Worm (Caenorhabditis elegans) whole organism, L3 larva: Measurements from ENCODE around the gene srd-45.

Source experiments
- ceh-28 ChIP-seq: fragments of 150-350 bp; optimal IDR thresholded peaks from 2 replicates; lab custom pipeline; 2014; ENCODE audit warnings: missing biosample characterization, missing genetic modification reagents, missing genetic modification characterization
- ceh-9 ChIP-seq: sonication (generic microtip); optimal IDR thresholded peaks from 2 replicates; lab custom pipeline; 2018; ENCODE audit warnings: missing biosample characterization, missing genetic modification characterization
- egl-27 ChIP-seq: sonication (generic microtip); optimal IDR thresholded peaks from 4 replicates; lab custom pipeline; 2017; ENCODE audit warnings: missing biosample characterization, missing genetic modification reagents, missing genetic modification characterization
- egl-5 ChIP-seq: fragments of 150-350 bp; optimal IDR thresholded peaks from 2 replicates; lab custom pipeline; 2017; ENCODE audit warnings: missing biosample characterization, missing genetic modification reagents, missing genetic modification characterization, inconsistent platforms
- elt-1 ChIP-seq: fragments of 150-350 bp; optimal IDR thresholded peaks from 2 replicates; lab custom pipeline; 2014; ENCODE audit warnings: missing biosample characterization, missing genetic modification characterization
- elt-2 ChIP-seq: sonication (generic microtip); optimal IDR thresholded peaks from 2 replicates; lab custom pipeline; 2016; ENCODE audit warnings: missing genetic modification reagents, mild to moderate bottlenecking, missing genetic modification characterization, missing compliant biosample characterization
- elt-3 ChIP-seq, 3 experiments: fragments of 150-350 bp in 1 of 3; sonication (generic microtip) in 2 of 3; optimal IDR thresholded peaks; 2 replicates in 2 of 3; 4 replicates in 1 of 3; lab custom pipeline; 2014 to 2017; ENCODE audit warnings: missing biosample characterization in 3 of 3, missing genetic modification characterization in 3 of 3
- eor-1 ChIP-seq, 2 experiments: fragments of 150-350 bp; optimal IDR thresholded peaks; 2 replicates each; lab custom pipeline; 2014 to 2018; ENCODE audit warnings: missing biosample characterization in 2 of 2, missing genetic modification characterization in 2 of 2
- fos-1 ChIP-seq: fragments of 150-350 bp; optimal IDR thresholded peaks from 2 replicates; lab custom pipeline; 2014; ENCODE audit warnings: missing biosample characterization, missing genetic modification characterization
- hmg-11 ChIP-seq: sonication (generic microtip); optimal IDR thresholded peaks from 2 replicates; lab custom pipeline; 2016; ENCODE audit warnings: missing genetic modification characterization, missing compliant biosample characterization
- jun-1 ChIP-seq: fragments of 150-350 bp; optimal IDR thresholded peaks from 2 replicates; lab custom pipeline; 2014; ENCODE audit warnings: missing biosample characterization, missing genetic modification reagents, missing genetic modification characterization
- lin-15B ChIP-seq: fragments of 150-350 bp; optimal IDR thresholded peaks from 2 replicates; lab custom pipeline; 2014; ENCODE audit warnings: missing biosample characterization, missing genetic modification characterization
- lin-39 ChIP-seq: fragments of 150-350 bp; optimal IDR thresholded peaks from 2 replicates; lab custom pipeline; 2018; ENCODE audit warnings: missing biosample characterization, missing genetic modification reagents, missing genetic modification characterization
- lsy-12 ChIP-seq: sonication (generic microtip); optimal IDR thresholded peaks from 2 replicates; lab custom pipeline; 2016; ENCODE audit warnings: mild to moderate bottlenecking, missing genetic modification characterization, missing compliant biosample characterization
- mdl-1 ChIP-seq: fragments of 150-350 bp; optimal IDR thresholded peaks from 2 replicates; lab custom pipeline; 2014; ENCODE audit warnings: missing biosample characterization, missing genetic modification characterization
- mml-1 ChIP-seq: fragments of 150-350 bp; sonication (generic microtip); optimal IDR thresholded peaks from 3 replicates; lab custom pipeline; 2014; ENCODE audit warnings: missing biosample characterization, missing genetic modification characterization
- nfya-1 ChIP-seq: sonication (generic microtip); optimal IDR thresholded peaks from 2 replicates; lab custom pipeline; 2017; ENCODE audit warnings: missing genetic modification characterization, mild to moderate bottlenecking, missing compliant biosample characterization, antibody characterized with exemption, moderate library complexity; ENCODE audit not compliant: insufficient read depth
- nhr-11 ChIP-seq: fragments of 150-350 bp; optimal IDR thresholded peaks from 2 replicates; lab custom pipeline; 2014; ENCODE audit warnings: missing biosample characterization, missing genetic modification characterization
- nhr-12 ChIP-seq: fragments of 150-350 bp; optimal IDR thresholded peaks from 2 replicates; lab custom pipeline; 2014; ENCODE audit warnings: missing biosample characterization, missing genetic modification characterization
- nhr-23 ChIP-seq: fragments of 150-350 bp; optimal IDR thresholded peaks from 2 replicates; lab custom pipeline; 2014; ENCODE audit warnings: missing biosample characterization, missing genetic modification reagents, missing genetic modification characterization
- nhr-237 ChIP-seq: fragments of 150-350 bp; optimal IDR thresholded peaks from 2 replicates; lab custom pipeline; 2014; ENCODE audit warnings: missing biosample characterization, missing genetic modification characterization
- nhr-25 ChIP-seq: sonication (generic microtip); optimal IDR thresholded peaks from 2 replicates; lab custom pipeline; 2017; ENCODE audit warnings: missing biosample characterization, missing genetic modification characterization
- nhr-28 ChIP-seq: fragments of 150-350 bp; optimal IDR thresholded peaks from 2 replicates; lab custom pipeline; 2014; ENCODE audit warnings: missing biosample characterization, missing genetic modification characterization
- nhr-43 ChIP-seq: sonication (generic microtip); optimal IDR thresholded peaks from 2 replicates; lab custom pipeline; 2016; ENCODE audit warnings: mild to moderate bottlenecking, missing genetic modification characterization, missing compliant biosample characterization; ENCODE audit not compliant: poor library complexity, severe bottlenecking
- nhr-67 ChIP-seq: fragments of 150-350 bp; optimal IDR thresholded peaks from 2 replicates; lab custom pipeline; 2014; ENCODE audit warnings: missing biosample characterization, missing genetic modification characterization
- nhr-76 ChIP-seq: fragments of 150-350 bp; sonication (generic microtip); optimal IDR thresholded peaks from 5 replicates; lab custom pipeline; 2014; ENCODE audit warnings: missing biosample characterization, missing genetic modification characterization
- nhr-77 ChIP-seq: fragments of 150-350 bp; optimal IDR thresholded peaks from 2 replicates; lab custom pipeline; 2014; ENCODE audit warnings: missing biosample characterization, missing genetic modification characterization
- pqm-1 ChIP-seq: fragments of 150-350 bp; optimal IDR thresholded peaks from 2 replicates; lab custom pipeline; 2017; ENCODE audit warnings: missing biosample characterization, missing genetic modification characterization, inconsistent platforms
- sea-2 ChIP-seq: fragments of 150-350 bp; sonication (generic microtip); optimal IDR thresholded peaks from 4 replicates; lab custom pipeline; 2014; ENCODE audit warnings: missing biosample characterization, missing genetic modification reagents, missing genetic modification characterization
- skn-1 ChIP-seq: fragments of 150-350 bp; optimal IDR thresholded peaks from 2 replicates; lab custom pipeline; 2014; ENCODE audit warnings: missing biosample characterization, missing genetic modification characterization
- tbx-2 ChIP-seq: sonication (generic microtip); optimal IDR thresholded peaks from 2 replicates; lab custom pipeline; 2016; ENCODE audit warnings: mild to moderate bottlenecking, missing genetic modification characterization, missing compliant biosample characterization
- unc-39 ChIP-seq: sonication (generic microtip); optimal IDR thresholded peaks from 4 replicates; lab custom pipeline; 2017; ENCODE audit warnings: missing biosample characterization, missing genetic modification characterization
- ztf-11 ChIP-seq: fragments of 150-350 bp; optimal IDR thresholded peaks from 2 replicates; lab custom pipeline; 2014; ENCODE audit warnings: missing biosample characterization, missing genetic modification characterization
- ztf-4 ChIP-seq: fragments of 150-350 bp; optimal IDR thresholded peaks from 2 replicates; lab custom pipeline; 2014; ENCODE audit warnings: missing biosample characterization, missing genetic modification characterization

The srd-45 gene

DNA sequence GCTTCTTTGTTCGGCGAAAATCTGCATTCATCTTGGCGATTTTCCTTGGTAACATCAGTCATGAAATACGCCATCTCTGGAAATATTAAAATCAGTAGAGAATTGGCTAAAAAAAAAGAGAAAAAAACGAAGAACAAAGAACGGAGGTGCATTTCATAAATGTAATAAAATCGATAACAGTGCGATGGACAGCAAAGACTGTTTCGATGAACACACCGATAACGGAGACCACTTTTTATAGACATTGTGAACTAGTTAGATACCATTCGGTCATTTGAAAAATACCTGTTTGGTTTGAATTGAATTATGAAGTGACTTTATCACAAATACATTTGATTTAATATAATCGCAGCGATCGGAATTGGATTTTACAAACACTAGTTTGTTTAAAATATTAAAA, 24.1 kb downstream of the srd-45 start, which contains the start of gene F42F12.4:
Gene F42F12.4, minus strand, starts transcription at position 76 of the 400 bp plus-strand sequence.
- peak; percentile 3 for TF ChIP-seq pqm-1 (tag; lab: Kevin White, UChicago)
- no peak for TF ChIP-seq nhr-11 (tag; lab: Kevin White, UChicago)
- no peak for TF ChIP-seq mdl-1
- TF ChIP-seq ceh-28 (tag; lab: Kevin White, UChicago) = peak; percentile 63
- TF ChIP-seq elt-2 (tag; lab: Kevin White, UChicago) = peak; percentile 29

DNA sequence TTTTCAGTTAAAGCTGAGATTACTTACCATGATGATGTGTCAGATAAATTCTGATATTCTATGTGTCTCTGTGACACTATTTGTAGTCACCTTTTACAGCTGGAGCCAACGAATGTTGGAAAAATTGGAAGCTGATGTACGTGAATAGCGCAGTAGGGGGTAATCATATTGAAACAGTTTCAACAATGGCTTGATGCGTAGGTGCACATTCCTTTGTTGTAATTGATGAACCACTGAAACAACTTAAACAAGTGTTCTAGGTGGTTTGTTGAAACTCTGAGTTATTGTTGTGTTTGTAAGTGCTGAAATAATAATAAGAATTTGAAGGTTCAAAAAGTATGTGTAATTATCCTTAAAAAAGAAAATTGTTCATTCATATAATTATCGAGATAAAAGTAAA, 27.8 kb downstream of the srd-45 start, which contains the start of gene nspc-12:
Gene nspc-12, minus strand, starts transcription at position 101 of the 400 bp plus-strand sequence.
- TF ChIP-seq skn-1 (tag; lab: Kevin White, UChicago) (no peak), eor-1 (tag; optimal IDR thresholded peaks at IDR 0.05; lab: Kevin White, UChicago) (no peak), nhr-77 (tag; lab: Kevin White, UChicago) (no peak), tbx-2 (tag; lab: Kevin White, UChicago) (no peak), nhr-28 (no peak), jun-1 (tag; lab: Kevin White, UChicago) (no peak), fos-1 (tag; lab: Kevin White, UChicago) (no peak), lsy-12 (tag; lab: Kevin White, UChicago) (no peak), lin-15B (tag; lab: Kevin White, UChicago) (no peak), ceh-9 (tag; lab: Kevin White, UChicago) (no peak), nhr-23 (no peak), nfya-1 (tag; lab: Kevin White, UChicago) (no peak), sea-2 (GFP tag; lab: Kevin White, UChicago) (no peak), pqm-1 (tag; lab: Kevin White, UChicago) (no peak), mml-1 (tag; lab: Kevin White, UChicago) (no peak), nhr-76 (no peak), elt-1 (tag; lab: Kevin White, UChicago) (no peak), lin-39 (tag; lab: Kevin White, UChicago) (no peak), ztf-11 (tag; lab: Kevin White, UChicago) (no peak), mdl-1 (no peak)

DNA sequence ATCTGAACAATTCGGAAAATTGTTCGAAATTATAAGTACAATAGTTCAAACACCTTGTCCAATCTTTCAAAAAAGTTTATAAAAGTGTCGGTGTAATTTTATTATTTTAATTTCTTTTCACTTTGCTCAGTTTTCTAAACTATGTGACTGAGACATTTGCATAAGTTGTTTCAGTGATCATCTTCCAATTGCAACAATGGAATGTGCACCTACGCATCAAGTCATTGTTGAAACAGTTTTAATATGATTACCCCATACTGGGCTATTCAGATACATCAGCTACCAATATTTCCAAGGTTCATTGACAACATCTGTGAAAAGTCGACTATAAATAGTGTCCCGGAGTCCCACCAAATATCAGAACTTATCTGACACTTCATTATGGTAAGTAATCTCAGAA, 28.4 kb downstream of the srd-45 start, which contains the start of gene nspc-13:
Gene nspc-13, plus strand, starts transcription at position 301 of the 400 bp plus-strand sequence.
- TF ChIP-seq elt-3 (tag; optimal IDR thresholded peaks at IDR 0.05; lab: Kevin White, UChicago) = no peak
- TF ChIP-seq nhr-23 = no peak
- TF ChIP-seq egl-5 (tag; lab: Kevin White, UChicago) = no peak
- no peak for TF ChIP-seq unc-39 (tag; lab: Kevin White, UChicago)
- TF ChIP-seq tbx-2 (tag; lab: Kevin White, UChicago) = no peak
- TF ChIP-seq mdl-1 = no peak
- no peak for TF ChIP-seq nhr-237 (tag; lab: Kevin White, UChicago)
- no peak for TF ChIP-seq ztf-11 (tag; lab: Kevin White, UChicago)
- no peak for TF ChIP-seq nhr-12
- no peak for TF ChIP-seq ztf-4
- no peak for TF ChIP-seq skn-1 (tag; lab: Kevin White, UChicago)
- no peak for TF ChIP-seq egl-27
- no peak for TF ChIP-seq nhr-43
- TF ChIP-seq hmg-11 = no peak
- TF ChIP-seq nhr-76 = no peak
- TF ChIP-seq jun-1 (tag; lab: Kevin White, UChicago) = no peak
- no peak for TF ChIP-seq nhr-67 (tag; lab: Kevin White, UChicago)

DNA sequence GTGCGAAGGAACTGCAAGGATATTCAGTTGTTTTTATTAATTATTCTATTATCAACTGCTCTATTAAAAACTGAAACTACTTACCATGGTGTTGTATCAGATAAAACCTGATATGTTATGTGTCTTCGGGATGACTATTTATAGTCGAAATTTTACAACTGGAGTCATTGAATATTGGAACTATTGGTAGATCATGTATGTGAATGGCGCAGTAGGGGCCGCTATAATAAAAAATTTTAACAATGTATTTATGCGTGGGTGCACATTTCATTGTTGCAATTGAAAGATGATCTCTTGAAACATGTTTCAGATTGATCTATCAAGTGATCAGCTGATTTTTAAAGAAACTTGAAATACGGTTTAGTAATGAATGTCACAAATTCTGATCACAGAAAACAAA, 30.2 kb downstream of the srd-45 start, which contains the start of gene nspc-14:
Gene nspc-14, minus strand, starts transcription at position 101 of the 400 bp plus-strand sequence.
- TF ChIP-seq fos-1 (tag; lab: Kevin White, UChicago) = no peak

DNA sequence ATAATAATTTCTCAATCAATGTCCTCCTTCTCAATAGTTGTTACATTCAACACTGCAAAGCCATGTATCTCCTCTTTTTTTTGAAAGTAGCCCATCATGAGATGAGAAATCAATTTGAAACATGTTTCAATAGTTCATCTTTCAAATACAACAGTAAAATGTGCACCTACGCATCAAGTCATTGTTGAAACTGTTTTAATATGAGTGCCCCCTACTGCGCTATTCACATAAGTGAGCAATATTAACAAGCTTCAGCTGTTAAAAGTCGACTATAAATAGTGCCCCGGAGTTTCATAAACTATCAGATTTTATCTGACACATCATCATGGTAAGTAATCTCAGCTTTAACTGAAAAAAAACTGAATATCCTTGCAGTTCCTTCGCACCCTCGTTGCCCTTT, 31.7 kb downstream of the srd-45 start, which contains the start of the genes nspc-15 and F19H6.6:
Gene nspc-15, plus strand, starts transcription at position 301 of the 400 bp plus-strand sequence.
Gene F19H6.6, plus strand, starts transcription at position 384 of the 400 bp plus-strand sequence.
- no peak for TF ChIP-seq nhr-25 (tag; lab: Kevin White, UChicago)
- TF ChIP-seq nhr-43 = no peak
- TF ChIP-seq lin-39 (tag; lab: Kevin White, UChicago) = no peak
- no peak for TF ChIP-seq elt-3 (tag; optimal IDR thresholded peaks at IDR 0.05; lab: Kevin White, UChicago)
- no peak for TF ChIP-seq elt-2 (tag; lab: Kevin White, UChicago)
